Worm (Caenorhabditis elegans): ENCODE measurements around the gene C28G1.6.

- TF ChIP-seq unc-62 (GFP tag; optimal IDR thresholded peaks at IDR 0.05), result no peak
- TF ChIP-seq nhr-76 (tag; optimal IDR thresholded peaks at IDR 0.05), result no peak
- TF ChIP-seq ZK546.5 (tag; optimal IDR thresholded peaks at IDR 0.05), result no peak
- TF ChIP-seq mdl-1 (tag; optimal IDR thresholded peaks at IDR 0.05), result no peak
- no peak for TF ChIP-seq ama-1 (optimal IDR thresholded peaks at IDR 0.05)
- TF ChIP-seq nhr-237 (tag; optimal IDR thresholded peaks at IDR 0.05), result no peak
- TF ChIP-seq egl-27 (tag; optimal IDR thresholded peaks at IDR 0.05), result no peak
Observed at ce11 chrX:8789014-8789506, 42.0 kb downstream of the C28G1.6 start, which contains the start of gene unc-27.

All from whole organism, L3 larva.